Worm (Caenorhabditis elegans): ENCODE results near the gene srh-241.

The srh-241 gene

DNA sequence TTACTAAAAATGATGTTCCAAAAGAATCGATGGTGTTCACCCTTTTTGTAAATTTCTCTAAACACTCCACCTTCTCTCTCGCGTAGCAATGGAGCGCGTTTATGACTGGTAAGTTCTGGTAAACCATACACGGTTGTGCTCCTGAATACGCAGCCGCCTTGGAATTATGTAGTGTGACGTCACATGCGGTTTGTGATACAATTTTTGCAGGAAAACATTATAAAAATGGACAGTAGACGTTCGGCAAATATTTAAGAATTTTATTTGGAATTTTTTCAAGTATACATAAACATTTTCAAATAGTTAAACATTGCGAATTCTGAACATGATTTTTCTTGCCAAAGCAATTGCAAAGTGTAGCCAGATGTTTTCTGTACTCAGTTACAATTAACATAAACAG is 8.1 kb upstream of the srh-241 start, which contains the start of gene F37B4.10:
Gene F37B4.10, minus strand, starts transcription at position 101 of the 400 bp plus-strand sequence.
- TF ChIP-seq hlh-8 (tag; optimal IDR thresholded peaks at IDR 0.05) (no peak), ceh-6 (GFP tag; optimal IDR thresholded peaks at IDR 0.05) (no peak), elt-4 (tag; optimal IDR thresholded peaks at IDR 0.05) (no peak), tbx-7 (tag; optimal IDR thresholded peaks at IDR 0.05) (no peak), zip-5 (tag; optimal IDR thresholded peaks at IDR 0.05) (no peak), K09A11.1 (tag; optimal IDR thresholded peaks at IDR 0.05; ENCODE audit: insufficient read depth) (no peak), ceh-45 (GFP tag; IDR thresholded peaks at IDR 0.05) (no peak), mec-3 (tag; optimal IDR thresholded peaks at IDR 0.05; ENCODE audit: borderline replicate concordance) (no peak), pros-1 (tag; optimal IDR thresholded peaks at IDR 0.05) (no peak)

DNA sequence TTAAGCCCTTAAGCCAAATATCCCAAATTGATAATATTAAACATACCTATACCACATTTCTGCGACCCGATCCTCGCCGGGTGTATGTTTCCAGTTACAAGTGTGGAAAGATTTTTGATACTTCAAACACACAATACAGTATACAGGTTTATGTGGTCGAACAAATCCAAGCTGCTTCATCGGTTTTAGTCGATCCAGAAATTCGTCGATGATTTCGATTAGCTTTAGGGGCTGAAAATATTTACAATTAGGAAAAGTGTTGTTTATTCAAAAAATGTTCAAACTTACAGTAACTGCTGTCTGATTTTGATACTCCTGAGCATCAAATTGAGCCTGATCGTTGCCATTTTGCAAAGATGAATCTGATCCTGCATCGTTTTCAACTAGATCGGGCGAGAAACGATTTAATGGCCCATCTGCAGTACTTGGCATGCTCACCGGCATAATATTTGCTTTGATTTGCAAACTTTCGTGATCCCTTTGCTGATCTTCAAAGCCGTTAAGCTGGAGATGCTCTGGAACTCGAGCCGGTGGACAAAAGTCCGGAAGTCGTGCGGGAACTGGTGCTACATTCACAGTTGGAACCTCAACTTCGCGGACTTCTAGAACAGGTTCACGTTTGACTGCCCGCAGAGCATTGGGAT is 6.9 kb upstream of the srh-241 start:
- TF ChIP-seq ceh-2 (tag; optimal IDR thresholded peaks at IDR 0.05) (no peak), ceh-19 (GFP tag; optimal IDR thresholded peaks at IDR 0.05) (no peak), fkh-6 (tag; optimal IDR thresholded peaks at IDR 0.05) (no peak), nhr-11 (tag; optimal IDR thresholded peaks at IDR 0.05) (no peak), ceh-22 (tag; optimal IDR thresholded peaks at IDR 0.05) (no peak), pat-9 (tag; optimal IDR thresholded peaks at IDR 0.05) (no peak), zip-5 (tag; optimal IDR thresholded peaks at IDR 0.05) (no peak), ceh-30 (tag; optimal IDR thresholded peaks at IDR 0.05) (no peak), ahr-1 (tag; optimal IDR thresholded peaks at IDR 0.05) (no peak), syd-9 (tag; optimal IDR thresholded peaks at IDR 0.05) (no peak), tbx-7 (tag; optimal IDR thresholded peaks at IDR 0.05) (no peak), pqm-1 (tag; optimal IDR thresholded peaks at IDR 0.05) (no peak), hlh-6 (tag; optimal IDR thresholded peaks at IDR 0.05) (no peak), sdc-2 (tag; optimal IDR thresholded peaks at IDR 0.05) (no peak), gmeb-2 (tag; optimal IDR thresholded peaks at IDR 0.05) (no peak), K02D7.2 (tag; optimal IDR thresholded peaks at IDR 0.05) (no peak), ceh-24 (tag; optimal IDR thresholded peaks at IDR 0.05) (no peak), F13H6.1 (tag; optimal IDR thresholded peaks at IDR 0.05) (no peak), K09A11.1 (tag; optimal IDR thresholded peaks at IDR 0.05; ENCODE audit: insufficient read depth) (no peak), pha-2 (tag; optimal IDR thresholded peaks at IDR 0.05) (no peak)

DNA sequence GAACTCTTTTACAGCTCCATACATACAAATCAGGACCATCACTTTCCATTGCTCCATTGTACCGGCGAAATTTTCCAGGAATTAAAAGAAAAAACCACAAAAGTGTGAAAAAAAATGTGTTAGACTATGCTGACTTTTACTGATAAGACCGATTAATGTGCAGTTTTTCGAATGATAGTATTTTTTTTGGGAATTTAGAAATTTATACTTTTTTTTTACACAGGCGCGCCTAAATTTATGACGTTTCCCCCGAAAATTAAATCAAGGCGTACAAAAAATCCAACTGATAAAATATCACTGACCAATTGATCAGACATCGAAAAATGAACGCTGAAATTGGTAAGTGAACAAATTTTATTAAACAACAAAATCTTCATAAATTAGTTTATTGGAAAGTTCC is 6.0 kb upstream of the srh-241 start, which contains the start of gene folt-2:
Gene folt-2, minus strand, starts transcription at position 179 of the 400 bp plus-strand sequence.
- TF ChIP-seq lin-11 (tag; optimal IDR thresholded peaks at IDR 0.05) = no peak
- no peak for TF ChIP-seq hlh-8 (tag; optimal IDR thresholded peaks at IDR 0.05)

DNA sequence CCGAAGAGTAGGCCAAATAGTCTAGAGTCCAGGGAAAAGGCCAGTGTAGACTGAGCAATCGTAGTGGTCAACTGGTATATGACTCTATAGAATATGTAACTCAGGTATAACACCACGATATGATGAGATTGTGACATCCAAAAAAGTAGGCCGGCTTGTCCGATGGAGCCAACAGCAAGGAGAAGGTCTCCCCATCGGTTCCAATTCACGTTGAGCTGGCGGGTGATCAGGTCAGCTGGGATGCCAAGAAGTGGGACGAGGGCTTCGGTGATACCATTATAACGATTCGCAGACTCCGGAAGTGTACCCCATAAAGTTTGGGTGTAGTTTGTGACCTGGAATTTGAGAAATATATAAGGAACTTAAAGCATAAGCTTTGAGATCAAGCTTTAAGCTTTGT is 3.5 kb upstream of the srh-241 start:
- TF ChIP-seq ceh-6 (GFP tag; optimal IDR thresholded peaks at IDR 0.05) (no peak), dve-1 (tag; optimal IDR thresholded peaks at IDR 0.05) (no peak), fax-1 (tag; optimal IDR thresholded peaks at IDR 0.05) (no peak), sox-4 (tag; optimal IDR thresholded peaks at IDR 0.05) (no peak), tbx-7 (tag; optimal IDR thresholded peaks at IDR 0.05) (no peak), ceh-14 (tag; optimal IDR thresholded peaks at IDR 0.05) (no peak), T23F11.4 (GFP tag; optimal IDR thresholded peaks at IDR 0.05) (no peak), hlh-8 (tag; optimal IDR thresholded peaks at IDR 0.05) (no peak), unc-3 (GFP tag; conservative IDR thresholded peaks at IDR 0.05) (no peak), unc-3 (tag; optimal IDR thresholded peaks at IDR 0.05) (no peak), unc-86 (tag; optimal IDR thresholded peaks at IDR 0.05) (no peak), ceh-19 (GFP tag; optimal IDR thresholded peaks at IDR 0.05) (no peak), dmd-4 (tag; optimal IDR thresholded peaks at IDR 0.05; ENCODE audit: borderline replicate concordance) (no peak), pha-4 (tag; optimal IDR thresholded peaks at IDR 0.05) (no peak), syd-9 (tag; optimal IDR thresholded peaks at IDR 0.05) (no peak), che-1 (tag; optimal IDR thresholded peaks at IDR 0.05) (no peak), fkh-6 (tag; optimal IDR thresholded peaks at IDR 0.05) (no peak)

All from whole organism, late embryonic.